Fruit fly (Drosophila melanogaster) whole organism, wandering third instar larva: ENCODE measurements around the gene CG10283.

Experiments
- Dfd ChIP-seq: fragments of >200 bp; optimal IDR thresholded peaks from 2 replicates; lab custom pipeline; 2017; ENCODE audit warnings: missing biosample characterization, missing genetic modification characterization
- Hr83 ChIP-seq: fragments of 200-300 bp; sonication (Bioruptor generic); optimal IDR thresholded peaks from 2 replicates; lab custom pipeline; 2016; ENCODE audit warnings: missing biosample characterization, mild to moderate bottlenecking, missing genetic modification characterization, moderate library complexity; ENCODE audit not compliant: poor library complexity, severe bottlenecking
- Jra ChIP-seq: sonication (Bioruptor generic); optimal IDR thresholded peaks from 2 replicates; lab custom pipeline; 2016; ENCODE audit warnings: missing biosample characterization, missing genetic modification characterization
- Myc ChIP-seq: fragments of >200 bp; optimal IDR thresholded peaks from 2 replicates; lab custom pipeline; 2017
- fru ChIP-seq: fragments of 200-800 bp; sonication (Bioruptor generic); optimal IDR thresholded peaks from 3 replicates; lab custom pipeline; 2016; ENCODE audit warnings: missing biosample characterization, mild to moderate bottlenecking, missing genetic modification characterization
- h ChIP-seq: fragments of 200-800 bp; sonication (Bioruptor generic); optimal IDR thresholded peaks from 3 replicates; lab custom pipeline; 2016; ENCODE audit warnings: missing biosample characterization, mild to moderate bottlenecking, missing genetic modification characterization
- pan ChIP-seq: fragments of >200 bp; optimal IDR thresholded peaks from 2 replicates; lab custom pipeline; 2017
- psq ChIP-seq: fragments of 200-800 bp; sonication (Bioruptor generic); optimal IDR thresholded peaks from 3 replicates; lab custom pipeline; 2017; ENCODE audit warnings: missing biosample characterization, mild to moderate bottlenecking, missing genetic modification characterization, moderate library complexity

dm6 chr2L:18441220-18441619, 43.1 kb downstream of the CG10283 start:
- TF ChIP-seq Myc (lab: Kevin White, UChicago) (no peak), Hr83 (GFP tag; lab: Kevin White, UChicago) (no peak), Jra (no peak), h (GFP tag; lab: Kevin White, UChicago) (no peak), psq (GFP tag; lab: Kevin White, UChicago) (no peak), Dfd (GFP tag; lab: Kevin White, UChicago) (no peak), fru (GFP tag; lab: Kevin White, UChicago) (peak; percentile 16), pan (lab: Kevin White, UChicago) (no peak)
